Worm (Caenorhabditis elegans) whole organism, mixed stage, embryonic: ENCODE results near the gene F15H10.9.

Experiments
- bed-3 ChIP-seq: fragments of 200-800 bp; sonication (Bioruptor generic); optimal IDR thresholded peaks from 3 replicates; lab custom pipeline; 2018; ENCODE audit warnings: mild to moderate bottlenecking, missing genetic modification characterization, moderate library complexity, missing compliant biosample characterization
- ceh-43 ChIP-seq: fragments of 200-800 bp; sonication (Bioruptor generic); optimal IDR thresholded peaks from 2 replicates; lab custom pipeline; 2018; ENCODE audit warnings: mild to moderate bottlenecking, missing genetic modification characterization, moderate library complexity, missing compliant biosample characterization
- ceh-83 ChIP-seq: fragments of 200-800 bp; sonication (Bioruptor generic); optimal IDR thresholded peaks from 2 replicates; lab custom pipeline; 2018; ENCODE audit warnings: mild to moderate bottlenecking, missing genetic modification characterization, missing compliant biosample characterization
- ces-1 ChIP-seq: fragments of 150-350 bp; optimal IDR thresholded peaks from 2 replicates; lab custom pipeline; 2014; ENCODE audit warnings: missing biosample characterization, missing genetic modification reagents, missing genetic modification characterization
- lin-13 ChIP-seq: fragments of 150-350 bp; optimal IDR thresholded peaks from 2 replicates; lab custom pipeline; 2014; ENCODE audit warnings: missing biosample characterization, missing genetic modification characterization
- lsy-2 ChIP-seq: fragments of 150-350 bp; optimal IDR thresholded peaks from 2 replicates; lab custom pipeline; 2014; ENCODE audit warnings: missing biosample characterization, missing genetic modification characterization
- nhr-12 ChIP-seq: fragments of 150-350 bp; optimal IDR thresholded peaks from 2 replicates; lab custom pipeline; 2014; ENCODE audit warnings: missing biosample characterization, missing genetic modification characterization
- nhr-237 ChIP-seq: fragments of 150-350 bp; optimal IDR thresholded peaks from 2 replicates; lab custom pipeline; 2014; ENCODE audit warnings: missing biosample characterization, missing genetic modification characterization
- pha-4 ChIP-seq: fragments of 150-350 bp; optimal IDR thresholded peaks from 2 replicates; lab custom pipeline; 2018; ENCODE audit warnings: missing biosample characterization, missing genetic modification reagents, missing genetic modification characterization
- unc-62 ChIP-seq: fragments of 150-350 bp; optimal IDR thresholded peaks from 2 replicates; lab custom pipeline; 2014; ENCODE audit warnings: missing biosample characterization, missing genetic modification reagents, missing genetic modification characterization
- ztf-11 ChIP-seq: fragments of 150-350 bp; optimal IDR thresholded peaks from 2 replicates; lab custom pipeline; 2014; ENCODE audit warnings: missing biosample characterization, missing genetic modification characterization

ce11 chrV:10393708-10394107 is 20.8 kb downstream of the F15H10.9 start:
- TF ChIP-seq ceh-43 (GFP tag; lab: Kevin White, UChicago) (no peak), nhr-237 (tag; lab: Kevin White, UChicago) (no peak), nhr-12 (tag; lab: Kevin White, UChicago) (no peak), lin-13 (tag; lab: Kevin White, UChicago) (no peak), pha-4 (tag; lab: Kevin White, UChicago) (no peak), lsy-2 (tag; lab: Kevin White, UChicago) (no peak), ces-1 (GFP tag; lab: Kevin White, UChicago) (no peak), bed-3 (GFP tag; lab: Kevin White, UChicago) (no peak), ceh-83 (GFP tag; lab: Kevin White, UChicago) (no peak), ztf-11 (tag; lab: Kevin White, UChicago) (no peak), unc-62 (GFP tag; lab: Kevin White, UChicago) (no peak)
